Fruit fly (Drosophila melanogaster): ENCODE results near the gene Diedel2.

DNA sequence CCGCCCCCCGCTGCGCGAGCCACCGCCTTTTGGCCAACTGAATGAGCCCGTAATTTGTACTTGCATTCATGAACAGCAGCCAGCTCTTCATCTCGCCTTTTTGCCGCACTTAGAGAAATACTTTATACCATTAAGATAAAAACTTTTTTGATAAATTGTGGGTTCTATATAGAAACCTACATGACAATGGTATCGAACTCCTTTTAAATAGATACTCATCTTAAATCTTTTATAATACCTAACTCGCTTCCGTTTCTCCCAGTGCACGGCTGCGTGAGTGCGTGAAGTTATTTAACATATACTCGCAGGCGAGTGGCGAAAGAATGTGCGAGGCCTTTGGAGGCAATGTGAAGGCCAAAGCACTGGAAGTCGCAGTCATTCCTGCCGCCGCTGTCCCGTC, 17.6 kb downstream of the Diedel2 start:
- TF ChIP-seq achi (GFP tag; optimal IDR thresholded peaks at IDR 0.05) (peak; percentile 17), Hr39 (GFP tag; optimal IDR thresholded peaks at IDR 0.05) (peak; percentile 27), CG11762 (GFP tag; optimal IDR thresholded peaks at IDR 0.05; ENCODE audit: insufficient read depth) (no peak), CG6792 (GFP tag; optimal IDR thresholded peaks at IDR 0.05) (no peak), Blimp-1 (GFP tag; optimal IDR thresholded peaks at IDR 0.05) (no peak), fkh (GFP tag; optimal IDR thresholded peaks at IDR 0.05) (no peak), CG8319 (GFP tag; optimal IDR thresholded peaks at IDR 0.05) (no peak), Sox14 (GFP tag; optimal IDR thresholded peaks at IDR 0.05) (peak; percentile 31), Sox102F (GFP tag; optimal IDR thresholded peaks at IDR 0.05) (peak; percentile 23), fd85E (GFP tag; optimal IDR thresholded peaks at IDR 0.05) (no peak), CG6163 (GFP tag; IDR thresholded peaks at IDR 0.05) (peak; percentile 52; the same call in 2 of the 3 replicates), CG32006 (GFP tag; optimal IDR thresholded peaks at IDR 0.05) (peak; percentile 12)
